Worm (Caenorhabditis elegans) whole organism, L2 larva: ENCODE data around the gene metl-9.

Experiments used
- blmp-1 ChIP-seq: sonication (generic microtip); optimal IDR thresholded peaks from 2 replicates; lab custom pipeline; 2017; ENCODE audit warnings: missing genetic modification characterization, mild to moderate bottlenecking, missing compliant biosample characterization, antibody characterized with exemption, moderate library complexity; ENCODE audit not compliant: insufficient read depth
- nhr-12 ChIP-seq: fragments of 150-350 bp; optimal IDR thresholded peaks from 2 replicates; lab custom pipeline; 2014; ENCODE audit warnings: missing biosample characterization, missing genetic modification characterization

DNA sequence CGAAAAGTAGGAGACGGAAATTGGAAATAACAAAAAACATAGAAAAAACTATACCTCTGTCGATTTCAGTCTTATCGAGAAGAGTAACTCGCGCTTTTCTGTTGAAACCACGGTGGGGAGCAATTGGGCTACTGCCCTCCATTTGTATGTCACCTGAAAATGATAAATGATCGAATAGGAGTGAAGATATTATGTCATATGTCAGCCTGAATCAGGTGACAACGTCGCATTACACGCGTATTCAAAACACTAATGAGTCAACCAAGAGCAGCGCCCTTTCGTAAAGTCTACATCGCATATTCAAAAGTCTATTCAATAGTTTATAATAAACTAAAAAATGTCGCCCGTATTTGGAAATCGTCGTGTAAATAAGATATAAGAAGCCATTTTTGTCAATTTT lies 26.0 kb downstream of the metl-9 start:
- TF ChIP-seq nhr-12 (no peak), blmp-1 (tag; lab: Kevin White, UChicago) (no peak)
